Fruit fly (Drosophila melanogaster) whole organism, adult: ENCODE results near the gene aux.

Source experiments
- CG12768 ChIP-seq: fragments of 200-800 bp; sonication (Bioruptor generic); optimal IDR thresholded peaks from 2 replicates; lab custom pipeline; 2017; ENCODE audit warnings: missing biosample characterization, missing genetic modification characterization, mild to moderate bottlenecking, moderate library complexity, missing genetic modification reagents
- CG14711 ChIP-seq: fragments of 200-800 bp; sonication (Bioruptor generic); optimal IDR thresholded peaks from 2 replicates; lab custom pipeline; 2018; ENCODE audit warnings: missing biosample characterization, mild to moderate bottlenecking, missing genetic modification characterization, moderate library complexity
- CG1620 ChIP-seq: fragments of 200-800 bp; sonication (Bioruptor generic); optimal IDR thresholded peaks from 2 replicates; lab custom pipeline; 2016; ENCODE audit warnings: missing biosample characterization, missing genetic modification characterization
- CG33017 ChIP-seq: fragments of 200-800 bp; sonication (Bioruptor generic); optimal IDR thresholded peaks from 2 replicates; lab custom pipeline; 2018; ENCODE audit warnings: missing biosample characterization, mild to moderate bottlenecking, missing genetic modification characterization, moderate library complexity
- CG5204 ChIP-seq: fragments of 200-800 bp; sonication (Bioruptor generic); optimal IDR thresholded peaks from 2 replicates; lab custom pipeline; 2016; ENCODE audit warnings: missing biosample characterization, missing genetic modification characterization
- CG7045 ChIP-seq: fragments of 200-800 bp; sonication (Bioruptor generic); optimal IDR thresholded peaks from 2 replicates; lab custom pipeline; 2017; ENCODE audit warnings: missing biosample characterization, mild to moderate bottlenecking, missing genetic modification characterization
- CG7101 ChIP-seq: fragments of 200-800 bp; sonication (Bioruptor generic); optimal IDR thresholded peaks from 2 replicates; lab custom pipeline; 2018; ENCODE audit warnings: missing biosample characterization, mild to moderate bottlenecking, missing genetic modification characterization, moderate library complexity
- Clk ChIP-seq: fragments of 200-800 bp; sonication (Bioruptor generic); optimal IDR thresholded peaks from 2 replicates; lab custom pipeline; 2017; ENCODE audit warnings: missing biosample characterization, missing genetic modification characterization
- Crg-1 ChIP-seq: fragments of 200-800 bp; sonication (Bioruptor generic); optimal IDR thresholded peaks from 2 replicates; lab custom pipeline; 2016; ENCODE audit warnings: missing biosample characterization, missing genetic modification characterization
- Hr96 ChIP-seq: fragments of 200-800 bp; sonication (Bioruptor generic); optimal IDR thresholded peaks from 2 replicates; lab custom pipeline; 2016; ENCODE audit warnings: missing biosample characterization, missing genetic modification characterization
- Mnt ChIP-seq: fragments of 200-800 bp; sonication (Bioruptor generic); optimal IDR thresholded peaks from 2 replicates; lab custom pipeline; 2016; ENCODE audit warnings: missing biosample characterization, mild to moderate bottlenecking, missing genetic modification characterization
- bab1 ChIP-seq: fragments of 200-800 bp; sonication (Bioruptor generic); optimal IDR thresholded peaks from 3 replicates; lab custom pipeline; 2019; ENCODE audit warnings: missing biosample characterization, mild to moderate bottlenecking, missing genetic modification characterization, moderate library complexity
- cic ChIP-seq: fragments of 200-800 bp; sonication (Bioruptor generic); optimal IDR thresholded peaks from 2 replicates; lab custom pipeline; 2017; ENCODE audit warnings: missing biosample characterization, mild to moderate bottlenecking, missing genetic modification characterization, moderate library complexity
- cnc ChIP-seq, 2 experiments: fragments of >200 bp; optimal IDR thresholded peaks; 2 replicates each; lab custom pipeline; 2017
- kay ChIP-seq: fragments of 200-800 bp; sonication (Bioruptor generic); peaks from one replicate; lab custom pipeline; 2016; ENCODE audit warnings: missing biosample characterization, missing genetic modification characterization, borderline replicate concordance
- ovo ChIP-seq: fragments of 200-800 bp; sonication (Bioruptor generic); optimal IDR thresholded peaks from 2 replicates; lab custom pipeline; 2016; ENCODE audit warnings: missing biosample characterization, missing genetic modification characterization
- pad ChIP-seq: fragments of 200-800 bp; sonication (Bioruptor generic); optimal IDR thresholded peaks from 3 replicates; lab custom pipeline; 2017; ENCODE audit warnings: missing biosample characterization, missing genetic modification characterization, mild to moderate bottlenecking, moderate library complexity, missing genetic modification reagents
- tj ChIP-seq: fragments of 200-800 bp; sonication (Bioruptor generic); optimal IDR thresholded peaks from 3 replicates; lab custom pipeline; 2017; ENCODE audit warnings: missing biosample characterization, mild to moderate bottlenecking, missing genetic modification characterization, moderate library complexity
- toe ChIP-seq: fragments of 200-800 bp; sonication (Bioruptor generic); optimal IDR thresholded peaks from 2 replicates; lab custom pipeline; 2016; ENCODE audit warnings: missing biosample characterization, missing genetic modification characterization

aux gene

DNA sequence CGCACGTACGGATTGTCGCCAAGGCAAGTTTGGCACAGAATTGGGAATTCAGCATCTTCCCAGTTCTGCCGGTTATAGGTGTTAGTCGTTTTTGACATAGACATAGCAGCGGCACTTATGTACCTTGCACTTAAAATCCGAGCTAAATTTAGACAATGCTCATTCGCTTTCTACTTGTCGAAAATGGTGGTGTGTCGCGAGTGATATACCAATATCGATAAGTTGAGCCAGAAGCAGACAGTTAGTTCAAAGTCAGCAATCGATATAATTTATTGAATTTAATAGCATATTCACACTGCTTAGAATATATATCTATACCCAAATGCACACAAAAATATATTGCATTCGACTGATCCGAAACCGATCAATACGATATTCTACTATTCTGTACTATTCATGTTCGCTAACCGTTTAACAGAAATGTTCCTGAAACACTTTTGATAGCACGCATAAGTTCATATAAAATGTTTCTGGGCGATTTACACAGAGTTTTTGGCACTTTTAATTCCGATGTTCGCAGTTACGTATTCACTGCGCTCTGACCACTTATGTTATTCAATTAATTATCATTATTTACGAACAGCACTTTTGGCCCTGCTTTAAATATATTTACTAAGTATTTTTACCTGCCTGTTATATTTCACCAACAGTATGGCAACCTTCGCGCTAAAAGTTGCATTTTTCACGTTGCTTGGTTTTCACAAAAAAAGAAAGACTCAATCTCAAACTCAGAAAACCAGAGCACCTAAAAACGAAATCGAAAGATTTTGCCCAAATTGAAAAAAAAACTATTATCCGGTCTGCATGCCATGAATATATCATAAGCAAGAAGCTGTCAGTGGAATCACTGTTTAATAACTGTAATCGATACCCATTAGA is 20.8 kb downstream of the aux start, which contains the start of gene CG14641:
Gene CG14641, minus strand, starts transcription at position 204 of the 879 bp plus-strand sequence.
- TF ChIP-seq CG33017 (tag; lab: Kevin White, UChicago) (no peak), cic (GFP tag; lab: Kevin White, UChicago) (no peak), CG7101 (tag; lab: Kevin White, UChicago) (no peak), toe (GFP tag; lab: Kevin White, UChicago) (peak; percentile 32), CG12768 (no peak), Crg-1 (GFP tag; lab: Kevin White, UChicago) (no peak), CG14711 (tag; lab: Kevin White, UChicago) (no peak), CG7045 (GFP tag; lab: Kevin White, UChicago) (no peak), cnc (optimal IDR thresholded peaks at IDR 0.05; lab: Kevin White, UChicago) (no peak), bab1 (peak; percentile 36), kay (GFP tag; lab: Kevin White, UChicago) (no peak), Mnt (no peak), Hr96 (GFP tag; lab: Kevin White, UChicago) (no peak)

- no peak for TF ChIP-seq Clk
- no peak for TF ChIP-seq CG5204
- no peak for TF ChIP-seq cnc (optimal IDR thresholded peaks at IDR 0.05; lab: Kevin White, UChicago)
- no peak for TF ChIP-seq tj (GFP tag; lab: Kevin White, UChicago)
- no peak for TF ChIP-seq Mnt
- TF ChIP-seq CG1620 (GFP tag; lab: Kevin White, UChicago): no peak
- no peak for TF ChIP-seq kay (GFP tag; lab: Kevin White, UChicago)
- no peak for TF ChIP-seq Crg-1 (GFP tag; lab: Kevin White, UChicago)
- TF ChIP-seq CG14711 (tag; lab: Kevin White, UChicago): no peak
- no peak for TF ChIP-seq toe (GFP tag; lab: Kevin White, UChicago)
Observed at dm6 chr3R:4233018-4233385, 21.4 kb downstream of the aux start, which contains the start of gene abs. TSS of gene abs (plus strand) at chr3R:4233047.

dm6 chr3R:4234991-4235553 is 23.5 kb downstream of the aux start, which contains the start of gene Gel:
TSS of gene Gel (plus strand) at chr3R:4235217.
- TF ChIP-seq Crg-1 (GFP tag; lab: Kevin White, UChicago): no peak
- TF ChIP-seq CG7045 (GFP tag; lab: Kevin White, UChicago): no peak
- no peak for TF ChIP-seq Clk
- no peak for TF ChIP-seq CG5204
- TF ChIP-seq Mnt: peak; percentile 15
- TF ChIP-seq cic (GFP tag; lab: Kevin White, UChicago): peak; percentile 53

DNA sequence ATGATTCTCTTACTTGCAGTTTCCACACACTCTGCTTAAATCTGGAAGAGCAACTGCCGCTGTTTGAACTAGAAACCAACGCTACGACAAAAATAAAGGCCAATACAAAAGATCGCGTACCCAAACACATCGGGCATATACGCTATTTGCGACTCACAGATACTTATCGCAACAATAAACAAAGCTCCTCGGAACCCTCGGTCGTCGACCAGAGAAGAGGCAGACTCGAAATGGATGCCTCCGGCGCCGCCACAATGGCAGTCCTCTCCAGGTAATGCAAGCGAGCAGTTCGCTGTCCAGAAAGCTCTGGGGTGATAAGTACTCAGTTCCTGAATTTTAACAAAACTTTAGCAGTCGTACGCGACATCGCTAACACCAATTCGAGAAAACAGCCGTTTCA is 25.0 kb downstream of the aux start:
- peak; percentile 58 for TF ChIP-seq cic (GFP tag; lab: Kevin White, UChicago)
- TF ChIP-seq cnc (optimal IDR thresholded peaks at IDR 0.05; lab: Kevin White, UChicago): no peak
- peak; percentile 18 for TF ChIP-seq Mnt
- TF ChIP-seq tj (GFP tag; lab: Kevin White, UChicago): no peak
- TF ChIP-seq CG14711 (tag; lab: Kevin White, UChicago): no peak
- peak; percentile 56 for TF ChIP-seq CG12768
- peak; percentile 10 for TF ChIP-seq CG7045 (GFP tag; lab: Kevin White, UChicago)
- peak; percentile 22 for TF ChIP-seq CG33017 (tag; lab: Kevin White, UChicago)

- no peak for TF ChIP-seq bab1
- TF ChIP-seq CG7101 (tag; lab: Kevin White, UChicago): no peak
Observed at dm6 chr3R:4241776-4242175, 30.2 kb downstream of the aux start.

dm6 chr3R:4242209-4242887 is 30.8 kb downstream of the aux start, which contains the start of gene CG14642:
TSS of gene CG14642 (minus strand) at chr3R:4242717.
- TF ChIP-seq CG7045 (GFP tag; lab: Kevin White, UChicago) (no peak), tj (GFP tag; lab: Kevin White, UChicago) (no peak), toe (GFP tag; lab: Kevin White, UChicago) (no peak), kay (GFP tag; lab: Kevin White, UChicago) (no peak), ovo (GFP tag; lab: Kevin White, UChicago) (no peak), pad (no peak), Mnt (no peak), Hr96 (GFP tag; lab: Kevin White, UChicago) (no peak), CG1620 (GFP tag; lab: Kevin White, UChicago) (no peak)
